Fruit fly (Drosophila melanogaster) whole organism, embryonic: ENCODE results near the gene CG31141.
A peak's percentile ranks its signal among the peaks of the same experiment; 100 is the strongest.

Experiments used
- Atf-2 ChIP-seq: fragments of 200-800 bp; sonication (Bioruptor generic); optimal IDR thresholded peaks from 2 replicates; lab custom pipeline; 2016; ENCODE audit warnings: missing biosample characterization, missing genetic modification characterization
- Bteb2 ChIP-seq: fragments of 200-800 bp; sonication (Bioruptor generic); optimal IDR thresholded peaks from 2 replicates; lab custom pipeline; 2016; ENCODE audit warnings: missing biosample characterization, missing genetic modification characterization
- CG10209 ChIP-seq: fragments of 200-800 bp; sonication (Bioruptor generic); optimal IDR thresholded peaks from 3 replicates; lab custom pipeline; 2017; ENCODE audit warnings: missing biosample characterization, mild to moderate bottlenecking, missing genetic modification characterization, missing genetic modification reagents
- CG10565 ChIP-seq: fragments of 200-800 bp; sonication (Bioruptor generic); optimal IDR thresholded peaks from 3 replicates; lab custom pipeline; 2016; ENCODE audit warnings: missing biosample characterization, mild to moderate bottlenecking, missing genetic modification characterization
- CG12299 ChIP-seq: fragments of 200-800 bp; sonication (Bioruptor generic); optimal IDR thresholded peaks from 2 replicates; lab custom pipeline; 2018; ENCODE audit warnings: missing biosample characterization, mild to moderate bottlenecking, missing genetic modification characterization
- CG14441 ChIP-seq: fragments of 200-800 bp; sonication (Bioruptor generic); IDR thresholded peaks from 2 replicates; pipeline ENCODE4 v1.3.6; 2022; ENCODE audit warnings: missing biosample characterization, missing genetic modification characterization
- CG1603 ChIP-seq: fragments of 200-800 bp; sonication (Bioruptor generic); optimal IDR thresholded peaks from 2 replicates; lab custom pipeline; 2019; ENCODE audit warnings: missing biosample characterization, mild to moderate bottlenecking, missing genetic modification characterization, moderate library complexity
- CG17802 ChIP-seq: fragments of 200-800 bp; sonication (Bioruptor generic); optimal IDR thresholded peaks from 2 replicates; lab custom pipeline; 2018; ENCODE audit warnings: missing biosample characterization, mild to moderate bottlenecking, missing genetic modification characterization, moderate library complexity
- CG1792 ChIP-seq: fragments of 200-800 bp; sonication (Bioruptor generic); optimal IDR thresholded peaks from 2 replicates; lab custom pipeline; 2016; ENCODE audit warnings: missing biosample characterization, missing genetic modification characterization
- CG2120 ChIP-seq: fragments of 200-800 bp; sonication (Bioruptor generic); optimal IDR thresholded peaks from 3 replicates; lab custom pipeline; 2016; ENCODE audit warnings: missing biosample characterization, missing genetic modification characterization
- CG2678 ChIP-seq: fragments of 200-800 bp; sonication (Bioruptor generic); optimal IDR thresholded peaks from 3 replicates; lab custom pipeline; 2019; ENCODE audit warnings: missing biosample characterization, mild to moderate bottlenecking, missing genetic modification characterization, moderate library complexity
- CG2712 ChIP-seq: fragments of 200-800 bp; optimal IDR thresholded peaks from 3 replicates; lab custom pipeline; 2019; ENCODE audit warnings: missing biosample characterization, mild to moderate bottlenecking, missing genetic modification characterization, moderate library complexity
- CG31441 ChIP-seq: fragments of 200-800 bp; sonication (Bioruptor generic); IDR thresholded peaks from 2 replicates; pipeline ENCODE4 v1.3.6; 2022; ENCODE audit warnings: missing biosample characterization, missing genetic modification characterization
- CG32532 ChIP-seq: fragments of 200-800 bp; sonication (Bioruptor generic); IDR thresholded peaks from 2 replicates; pipeline ENCODE4 v1.3.6; 2022; ENCODE audit warnings: missing biosample characterization, missing genetic modification characterization
- CG33213 ChIP-seq: fragments of 200-800 bp; sonication (Bioruptor generic); optimal IDR thresholded peaks from 3 replicates; lab custom pipeline; 2016; ENCODE audit warnings: missing biosample characterization, missing genetic modification characterization
- CG3838 ChIP-seq: fragments of 200-800 bp; sonication (Bioruptor generic); optimal IDR thresholded peaks from 3 replicates; lab custom pipeline; 2016; ENCODE audit warnings: missing biosample characterization, missing genetic modification characterization
- CG4730 ChIP-seq: fragments of 200-800 bp; sonication (Bioruptor generic); IDR thresholded peaks from 2 replicates; pipeline ENCODE4 v1.3.6; 2022; ENCODE audit warnings: missing biosample characterization, missing genetic modification characterization
- CG9609 ChIP-seq: fragments of 200-800 bp; sonication (Bioruptor generic); optimal IDR thresholded peaks from 3 replicates; lab custom pipeline; 2016; ENCODE audit warnings: missing biosample characterization, missing genetic modification characterization
- CoRest ChIP-seq: fragments of 200-800 bp; sonication (Bioruptor generic); optimal IDR thresholded peaks from 3 replicates; lab custom pipeline; 2018; ENCODE audit warnings: missing biosample characterization, mild to moderate bottlenecking, missing genetic modification characterization, moderate library complexity
- Dek ChIP-seq: fragments of 200-800 bp; sonication (Bioruptor generic); optimal IDR thresholded peaks from 3 replicates; lab custom pipeline; 2019; ENCODE audit warnings: missing biosample characterization, mild to moderate bottlenecking, missing genetic modification characterization, moderate library complexity
- Dip3 ChIP-seq: fragments of 200-800 bp; sonication (Bioruptor generic); optimal IDR thresholded peaks from 3 replicates; lab custom pipeline; 2016; ENCODE audit warnings: missing biosample characterization, missing genetic modification characterization
- Doc2 ChIP-seq: fragments of 200-800 bp; sonication (Bioruptor generic); IDR thresholded peaks from 2 replicates; pipeline ENCODE4 v1.3.6; 2022; ENCODE audit warnings: missing biosample characterization, missing genetic modification characterization
- Hand ChIP-seq: fragments of 200-800 bp; sonication (Bioruptor generic); optimal IDR thresholded peaks from 2 replicates; lab custom pipeline; 2017; ENCODE audit warnings: mild to moderate bottlenecking, missing biosample characterization, missing genetic modification reagents, missing genetic modification characterization
- Hey ChIP-seq: fragments of 200-800 bp; sonication (Bioruptor generic); optimal IDR thresholded peaks from 3 replicates; lab custom pipeline; 2018; ENCODE audit warnings: missing biosample characterization, mild to moderate bottlenecking, missing genetic modification characterization
- Mrtf ChIP-seq: fragments of 200-800 bp; sonication (Bioruptor generic); IDR thresholded peaks from 3 replicates; pipeline ENCODE4 v1.3.6; 2022; ENCODE audit warnings: missing biosample characterization, missing genetic modification characterization
- Poxn ChIP-seq: fragments of 200-800 bp; sonication (Bioruptor generic); IDR thresholded peaks from 2 replicates; pipeline ENCODE4 v1.3.6; 2022; ENCODE audit warnings: missing biosample characterization, missing genetic modification characterization
- Tbp ChIP-seq: fragments of >200 bp; optimal IDR thresholded peaks from 2 replicates; lab custom pipeline; 2018; ENCODE audit warnings: missing biosample characterization, missing genetic modification characterization
- Vsx1 ChIP-seq: fragments of 200-800 bp; sonication (Bioruptor generic); optimal IDR thresholded peaks from 2 replicates; lab custom pipeline; 2017; ENCODE audit warnings: missing biosample characterization, mild to moderate bottlenecking, missing genetic modification characterization, missing genetic modification reagents
- br ChIP-seq: fragments of >200 bp; optimal IDR thresholded peaks from 2 replicates; lab custom pipeline; 2017
- bsh ChIP-seq, 2 experiments: fragments of 200-800 bp; sonication (Bioruptor generic); optimal IDR thresholded peaks; 2 replicates each; lab custom pipeline; 2017 to 2018; ENCODE audit warnings: mild to moderate bottlenecking in 2 of 2, missing biosample characterization in 2 of 2, missing genetic modification characterization in 2 of 2, moderate library complexity in 1 of 2
- chif ChIP-seq, 2 experiments: fragments of 200-800 bp; sonication (Bioruptor generic); optimal IDR thresholded peaks; 3 replicates each; lab custom pipeline; 2016; ENCODE audit warnings: missing biosample characterization in 2 of 2, missing genetic modification characterization in 2 of 2
- dimm ChIP-seq: fragments of 200-800 bp; sonication (Bioruptor generic); IDR thresholded peaks from 2 replicates; pipeline ENCODE4 v1.3.6; 2022; ENCODE audit warnings: missing biosample characterization, missing genetic modification characterization
- emc ChIP-seq: fragments of 200-800 bp; sonication (Bioruptor generic); optimal IDR thresholded peaks from 2 replicates; lab custom pipeline; 2016; ENCODE audit warnings: missing biosample characterization, missing genetic modification characterization
- ewg ChIP-seq: fragments of 200-800 bp; sonication (Bioruptor generic); optimal IDR thresholded peaks from 3 replicates; lab custom pipeline; 2017; ENCODE audit warnings: mild to moderate bottlenecking, missing biosample characterization, missing genetic modification reagents, missing genetic modification characterization
- fd102C ChIP-seq: fragments of 200-800 bp; sonication (Bioruptor generic); optimal IDR thresholded peaks from 2 replicates; lab custom pipeline; 2018; ENCODE audit warnings: missing biosample characterization, mild to moderate bottlenecking, missing genetic modification characterization, moderate library complexity
- gcm ChIP-seq: fragments of 200-800 bp; sonication (Bioruptor generic); optimal IDR thresholded peaks from 2 replicates; lab custom pipeline; 2019; ENCODE audit warnings: missing biosample characterization, mild to moderate bottlenecking, missing genetic modification characterization, moderate library complexity
- grau ChIP-seq: fragments of 200-800 bp; optimal IDR thresholded peaks from 3 replicates; lab custom pipeline; 2019; ENCODE audit warnings: missing biosample characterization, mild to moderate bottlenecking, missing genetic modification characterization, moderate library complexity
- hkb ChIP-seq, 2 experiments: fragments of 200-800 bp in 1 of 2; fragments of >200 bp in 1 of 2; sonication (Bioruptor generic) in 1 of 2; IDR thresholded peaks in 1 of 2; optimal IDR thresholded peaks in 1 of 2; 2 replicates each; pipeline versions ENCODE4 v1.3.6 to Lab custom; 2017 to 2022; ENCODE audit warnings: missing biosample characterization in 1 of 2, missing genetic modification characterization in 1 of 2
- ken ChIP-seq: fragments of 200-800 bp; sonication (Bioruptor generic); IDR thresholded peaks from 3 replicates; pipeline ENCODE4 v1.3.6; 2022; ENCODE audit warnings: missing biosample characterization, missing genetic modification characterization
- oc ChIP-seq: fragments of 200-800 bp; sonication (Bioruptor generic); optimal IDR thresholded peaks from 2 replicates; lab custom pipeline; 2018; ENCODE audit warnings: missing biosample characterization, mild to moderate bottlenecking, missing genetic modification characterization, moderate library complexity
- pan ChIP-seq, 4 experiments: fragments of >200 bp in 3 of 4; fragments of 200-800 bp in 1 of 4; sonication (Bioruptor generic) in 1 of 4; optimal IDR thresholded peaks in 3 of 4; IDR thresholded peaks in 1 of 4; 2 replicates each; pipeline versions ENCODE4 v1.3.6 to Lab custom; 2017 to 2022; ENCODE audit warnings: missing biosample characterization in 2 of 4, missing genetic modification characterization in 2 of 4, mixed read lengths in 1 of 4
- pita ChIP-seq: fragments of 200-800 bp; sonication (Bioruptor generic); optimal IDR thresholded peaks from 2 replicates; lab custom pipeline; 2017; ENCODE audit warnings: missing biosample characterization, mild to moderate bottlenecking, missing genetic modification characterization
- pnt ChIP-seq: fragments of 200-800 bp; sonication (Bioruptor generic); optimal IDR thresholded peaks from 3 replicates; lab custom pipeline; 2016; ENCODE audit warnings: missing biosample characterization, missing genetic modification characterization
- sc ChIP-seq, 3 experiments: fragments of >200 bp in 2 of 3; fragments of 200-800 bp in 1 of 3; sonication (Bioruptor generic) in 1 of 3; optimal IDR thresholded peaks; 2 replicates in 2 of 3; 3 replicates in 1 of 3; lab custom pipeline; 2017; ENCODE audit warnings: mild to moderate bottlenecking in 1 of 3, missing biosample characterization in 1 of 3, missing genetic modification characterization in 1 of 3, missing genetic modification reagents in 1 of 3
- ssp ChIP-seq: fragments of 200-800 bp; sonication (Bioruptor generic); IDR thresholded peaks from 2 replicates; pipeline ENCODE4 v1.3.6; 2022; ENCODE audit warnings: missing biosample characterization, missing genetic modification characterization
- wdn ChIP-seq: fragments of 200-800 bp; sonication (Bioruptor generic); IDR thresholded peaks from 2 replicates; pipeline ENCODE4 v1.3.6; 2022; ENCODE audit warnings: missing biosample characterization, missing genetic modification characterization
- zfh1 ChIP-seq: fragments of 200-800 bp; sonication (Bioruptor generic); IDR thresholded peaks from 3 replicates; pipeline ENCODE4 v1.3.6; 2022; ENCODE audit warnings: missing biosample characterization, missing genetic modification characterization

CG31141 gene

DNA sequence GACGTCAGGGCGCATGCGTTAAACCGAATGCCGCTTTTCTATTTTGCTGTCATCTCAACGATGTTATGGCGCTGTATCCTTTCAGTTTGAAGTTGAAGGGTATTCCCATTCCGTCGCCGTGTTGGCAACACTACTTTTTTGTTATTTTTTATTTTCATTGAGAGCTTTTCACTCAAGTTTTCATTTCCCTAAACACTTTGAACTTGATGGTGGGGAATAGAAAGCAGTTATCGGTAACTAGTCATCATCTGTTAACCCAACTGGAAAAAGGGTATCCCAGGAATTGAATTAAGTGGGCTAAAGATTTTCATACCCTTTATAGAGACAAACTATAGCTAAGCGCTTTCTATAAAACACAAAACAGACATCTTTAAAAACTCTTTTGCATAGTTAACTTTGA is 35.5 kb upstream of the CG31141 start (continued):
- TF ChIP-seq CG17802 (tag; lab: Kevin White, UChicago), result no peak
- TF ChIP-seq CG12299 (tag; lab: Kevin White, UChicago), result no peak
- no peak for TF ChIP-seq dimm
- no peak for TF ChIP-seq fd102C (GFP tag; lab: Kevin White, UChicago)
- no peak for TF ChIP-seq Mrtf (GFP tag; lab: Robert Waterston, UW)
- TF ChIP-seq Atf-2, result no peak
- no peak for TF ChIP-seq Bteb2 (GFP tag; lab: Kevin White, UChicago)
- no peak for TF ChIP-seq pita (GFP tag; lab: Kevin White, UChicago)
- no peak for TF ChIP-seq oc (tag; lab: Kevin White, UChicago)
- TF ChIP-seq emc (GFP tag; lab: Kevin White, UChicago), result no peak
- no peak for TF ChIP-seq wdn (GFP tag; lab: Robert Waterston, UW)
- TF ChIP-seq CG14441 (GFP tag; lab: Robert Waterston, UW), result peak; percentile 27; the same call in 1 of the 2 replicates
- no peak for TF ChIP-seq Dek (tag; lab: Kevin White, UChicago)
- peak; percentile 29; the same call in 1 of the 3 replicates for TF ChIP-seq zfh1 (GFP tag; lab: Robert Waterston, UW)
- TF ChIP-seq CG3838, result no peak
- TF ChIP-seq CG31441 (GFP tag; lab: Robert Waterston, UW), result no peak
- TF ChIP-seq Poxn (GFP tag; lab: Robert Waterston, UW), result no peak
- TF ChIP-seq Hey (tag; lab: Kevin White, UChicago), result no peak
- TF ChIP-seq Doc2 (GFP tag; lab: Robert Waterston, UW), result no peak
- no peak for TF ChIP-seq CG2120

DNA sequence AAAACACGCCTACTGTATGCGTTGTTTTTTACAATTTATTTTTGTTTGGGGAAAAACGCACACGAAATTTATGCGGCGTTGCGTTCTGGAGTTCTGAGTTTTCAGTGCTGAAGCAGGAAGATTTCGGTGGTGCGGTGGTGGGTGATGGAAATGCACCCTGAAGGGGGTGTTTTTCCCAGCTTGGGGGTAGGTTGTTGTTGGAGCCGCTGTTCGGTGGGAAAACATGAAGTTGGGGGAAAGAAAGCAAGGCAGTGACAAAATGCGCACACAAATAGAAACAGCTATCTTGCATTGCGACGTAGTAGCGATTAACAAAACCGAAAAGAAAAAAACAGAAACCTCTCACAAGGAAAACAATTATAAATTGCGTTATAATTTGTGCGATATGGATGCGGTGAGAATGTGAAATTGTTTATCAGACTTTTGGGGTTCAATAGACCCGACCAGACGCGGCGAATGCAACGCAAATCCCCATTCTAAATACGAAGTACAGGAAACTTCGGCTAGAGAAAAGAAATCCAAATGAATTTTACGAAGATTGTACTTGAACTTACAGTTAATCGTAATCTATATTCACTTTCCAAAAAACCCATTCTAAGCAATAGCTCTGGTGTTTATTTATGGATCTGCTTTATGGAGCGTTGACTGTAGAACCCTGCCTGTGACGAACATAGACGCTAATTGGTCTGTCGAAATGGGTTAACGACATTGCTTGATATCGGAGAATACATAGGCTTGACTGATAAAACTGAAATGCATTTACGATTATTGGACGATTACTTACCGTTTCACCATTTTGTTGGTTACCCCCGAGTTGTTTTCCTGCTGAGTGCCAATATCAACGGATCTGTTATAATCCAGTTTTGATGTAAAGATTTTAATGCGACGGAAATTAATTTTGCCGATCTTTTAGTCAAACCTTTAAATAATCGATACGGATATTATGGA is 34.6 kb upstream of the CG31141 start:
- TF ChIP-seq sc (optimal IDR thresholded peaks at IDR 0.05; lab: Kevin White, UChicago), result no peak
- TF ChIP-seq sc (GFP tag; optimal IDR thresholded peaks at IDR 0.05; lab: Kevin White, UChicago), result no peak
- TF ChIP-seq Atf-2, result no peak
- TF ChIP-seq CG2678, result peak; percentile 23
- peak; percentile 13 for TF ChIP-seq gcm (GFP tag; lab: Kevin White, UChicago)
- peak; percentile 8 to 21 for TF ChIP-seq chif (GFP tag; optimal IDR thresholded peaks at IDR 0.05; lab: Kevin White, UChicago)
- no peak for TF ChIP-seq CG10565
- no peak for TF ChIP-seq Dip3
- 0 out of 3 replicates have a peak, but pooled peaks have one; percentile 26 for TF ChIP-seq ken
- TF ChIP-seq Tbp (GFP tag; lab: Kevin White, UChicago), result no peak
- TF ChIP-seq ssp (GFP tag; lab: Robert Waterston, UW), result no peak
- peak in 1 of 2 experiments; percentile 59 for TF ChIP-seq bsh (GFP tag; optimal IDR thresholded peaks at IDR 0.05; lab: Kevin White, UChicago)
- TF ChIP-seq pan (optimal IDR thresholded peaks at IDR 0.05; lab: Kevin White, UChicago), result no peak
- TF ChIP-seq pan (GFP tag; optimal IDR thresholded peaks at IDR 0.05 in 1 of 2, IDR thresholded peaks at IDR 0.05 in 1 of 2), result peak in 1 of 2 experiments; percentile 5
- TF ChIP-seq CG1603, result peak; percentile 56
- TF ChIP-seq pnt (GFP tag; lab: Kevin White, UChicago), result no peak
- no peak for TF ChIP-seq Vsx1 (GFP tag; lab: Kevin White, UChicago)
- TF ChIP-seq CG9609 (GFP tag; lab: Kevin White, UChicago), result no peak
- TF ChIP-seq CG32532 (GFP tag; lab: Robert Waterston, UW), result peak; percentile 18; the same call in 1 of the 2 replicates
- TF ChIP-seq CG10209, result no peak
- TF ChIP-seq grau (tag; lab: Kevin White, UChicago), result peak; percentile 90
- no peak for TF ChIP-seq CG1792 (GFP tag; lab: Kevin White, UChicago)
- no peak for TF ChIP-seq ewg (GFP tag; lab: Kevin White, UChicago)
- no peak for TF ChIP-seq Hand
- TF ChIP-seq CoRest (tag; lab: Kevin White, UChicago), result no peak
- 0 out of 2 replicates have a peak, but pooled peaks have one; percentile 30 for TF ChIP-seq CG4730 (GFP tag; lab: Robert Waterston, UW)
- TF ChIP-seq hkb (optimal IDR thresholded peaks at IDR 0.05; lab: Kevin White, UChicago), result no peak
- 0 out of 2 replicates have a peak, but pooled peaks have one; percentile 28 for TF ChIP-seq hkb (GFP tag; IDR thresholded peaks at IDR 0.05; lab: Robert Waterston, UW)
- no peak for TF ChIP-seq CG33213 (GFP tag; lab: Kevin White, UChicago)
- peak; percentile 36 for TF ChIP-seq CG2712
- no peak for TF ChIP-seq br
